Worm (Caenorhabditis elegans) whole organism, L4 larva: ENCODE results near the gene srg-32.

Experiments used
- F26F4.8 ChIP-seq: fragments of 200-800 bp; sonication (Bioruptor generic); conservative IDR thresholded peaks from 2 replicates; pipeline ENCODE4 v1.3.6; 2022; ENCODE audit warnings: missing genetic modification characterization, missing compliant biosample characterization
- T20F7.1 ChIP-seq: fragments of 200-800 bp; sonication (Bioruptor generic); optimal IDR thresholded peaks from 2 replicates; lab custom pipeline; 2018; ENCODE audit warnings: mild to moderate bottlenecking, missing genetic modification characterization, missing compliant biosample characterization
- T26A8.4 ChIP-seq: fragments of 200-800 bp; sonication (Bioruptor generic); IDR thresholded peaks from 2 replicates; pipeline ENCODE4 v1.3.6; 2022; ENCODE audit warnings: missing genetic modification characterization, missing compliant biosample characterization
- Y5F2A.4 ChIP-seq: fragments of 200-800 bp; sonication (Bioruptor generic); optimal IDR thresholded peaks from 2 replicates; lab custom pipeline; 2018; ENCODE audit warnings: mild to moderate bottlenecking, missing genetic modification characterization, missing compliant biosample characterization
- Y75B8A.6 ChIP-seq: fragments of 200-800 bp; sonication (Bioruptor generic); IDR thresholded peaks from 2 replicates; pipeline ENCODE4 v1.3.6; 2022; ENCODE audit warnings: missing genetic modification reagents, missing genetic modification characterization, missing compliant biosample characterization
- aly-2 ChIP-seq: sonication (generic microtip); optimal IDR thresholded peaks from 2 replicates; lab custom pipeline; 2018; ENCODE audit warnings: missing biosample characterization, missing genetic modification characterization
- ceh-28 ChIP-seq: fragments of 150-350 bp; optimal IDR thresholded peaks from 2 replicates; lab custom pipeline; 2014; ENCODE audit warnings: missing biosample characterization, missing genetic modification reagents, missing genetic modification characterization
- ceh-32 ChIP-seq: sonication (generic microtip); optimal IDR thresholded peaks from 2 replicates; lab custom pipeline; 2016; ENCODE audit warnings: mild to moderate bottlenecking, missing genetic modification characterization, missing compliant biosample characterization; ENCODE audit not compliant: poor library complexity
- ceh-44 ChIP-seq: fragments of 200-800 bp; sonication (Bioruptor generic); IDR thresholded peaks from 2 replicates; pipeline ENCODE4 v1.3.6; 2022; ENCODE audit warnings: missing genetic modification reagents, missing genetic modification characterization, missing compliant biosample characterization
- ceh-82 ChIP-seq: sonication (generic microtip); optimal IDR thresholded peaks from 2 replicates; lab custom pipeline; 2017; ENCODE audit warnings: missing biosample characterization, missing genetic modification characterization
- daf-16 ChIP-seq, 3 experiments: sonication (generic microtip); optimal IDR thresholded peaks; 2 replicates each; lab custom pipeline; 2016 to 2017; ENCODE audit warnings: missing genetic modification characterization in 3 of 3, missing genetic modification reagents in 3 of 3, mild to moderate bottlenecking in 2 of 3, missing compliant biosample characterization in 2 of 3, missing biosample characterization in 1 of 3, moderate library complexity in 1 of 3
- daf-8 ChIP-seq: fragments of 200-800 bp; sonication (Bioruptor generic); IDR thresholded peaks from 2 replicates; pipeline ENCODE4 v1.3.6; 2022; ENCODE audit warnings: missing genetic modification characterization, missing compliant biosample characterization
- duxl-1 ChIP-seq: sonication (generic microtip); optimal IDR thresholded peaks from 2 replicates; lab custom pipeline; 2016; ENCODE audit warnings: mild to moderate bottlenecking, missing genetic modification characterization, moderate library complexity, missing compliant biosample characterization; ENCODE audit not compliant: poor library complexity
- dve-1 ChIP-seq: sonication (generic microtip); optimal IDR thresholded peaks from 2 replicates; lab custom pipeline; 2017; ENCODE audit warnings: antibody characterized with exemption, mild to moderate bottlenecking, missing genetic modification characterization, missing compliant biosample characterization; ENCODE audit not compliant: insufficient read depth
- hlh-11 ChIP-seq: fragments of 200-800 bp; sonication (Bioruptor generic); optimal IDR thresholded peaks from 2 replicates; lab custom pipeline; 2018; ENCODE audit warnings: mild to moderate bottlenecking, missing genetic modification characterization, missing compliant biosample characterization
- jun-1 ChIP-seq: fragments of 150-350 bp; optimal IDR thresholded peaks from 2 replicates; lab custom pipeline; 2014; ENCODE audit warnings: missing biosample characterization, missing genetic modification reagents, missing genetic modification characterization
- lin-13 ChIP-seq: fragments of 150-350 bp; optimal IDR thresholded peaks from 2 replicates; lab custom pipeline; 2014; ENCODE audit warnings: missing biosample characterization, missing genetic modification reagents, missing genetic modification characterization
- lin-15B ChIP-seq: fragments of 150-350 bp; sonication (generic microtip); optimal IDR thresholded peaks from 3 replicates; lab custom pipeline; 2014; ENCODE audit warnings: missing biosample characterization, missing genetic modification characterization
- lin-29 ChIP-seq: fragments of 200-800 bp; sonication (Bioruptor generic); IDR thresholded peaks from 2 replicates; pipeline ENCODE4 v1.3.6; 2022; ENCODE audit warnings: missing genetic modification reagents, missing genetic modification characterization, missing compliant biosample characterization
- lin-39 ChIP-seq: fragments of 150-350 bp; optimal IDR thresholded peaks from 2 replicates; lab custom pipeline; 2014; ENCODE audit warnings: missing biosample characterization, missing genetic modification reagents, missing genetic modification characterization
- lsy-2 ChIP-seq, 2 experiments: fragments of 150-350 bp in 1 of 2; sonication (generic microtip) in 1 of 2; optimal IDR thresholded peaks; 2 replicates each; lab custom pipeline; 2014 to 2017; ENCODE audit warnings: missing biosample characterization in 2 of 2, missing genetic modification characterization in 2 of 2
- madf-9 ChIP-seq: fragments of 200-800 bp; sonication (Bioruptor generic); conservative IDR thresholded peaks from 2 replicates; pipeline ENCODE4 v1.3.6; 2022; ENCODE audit warnings: missing genetic modification reagents, missing genetic modification characterization, missing compliant biosample characterization
- mdl-1 ChIP-seq, 2 experiments: fragments of 150-350 bp in 1 of 2; sonication (generic microtip) in 1 of 2; optimal IDR thresholded peaks; 2 replicates each; lab custom pipeline; 2014 to 2017; ENCODE audit warnings: missing biosample characterization in 2 of 2, missing genetic modification characterization in 2 of 2
- mxl-3 ChIP-seq: fragments of 200-800 bp; sonication (Bioruptor generic); optimal IDR thresholded peaks from 2 replicates; lab custom pipeline; 2018; ENCODE audit warnings: mild to moderate bottlenecking, missing genetic modification characterization, missing compliant biosample characterization
- nhr-10 ChIP-seq: fragments of 150-350 bp; optimal IDR thresholded peaks from 2 replicates; lab custom pipeline; 2014; ENCODE audit warnings: missing biosample characterization, missing genetic modification characterization
- nhr-102 ChIP-seq: sonication (generic microtip); optimal IDR thresholded peaks from 2 replicates; lab custom pipeline; 2016; ENCODE audit warnings: mild to moderate bottlenecking, missing genetic modification characterization, moderate library complexity, missing compliant biosample characterization
- nhr-111 ChIP-seq: fragments of 200-800 bp; sonication (Bioruptor generic); optimal IDR thresholded peaks from 2 replicates; lab custom pipeline; 2018; ENCODE audit warnings: mild to moderate bottlenecking, missing genetic modification characterization, missing compliant biosample characterization
- nhr-237 ChIP-seq: sonication (generic microtip); optimal IDR thresholded peaks from 2 replicates; lab custom pipeline; 2017; ENCODE audit warnings: missing biosample characterization, missing genetic modification characterization
- nhr-28 ChIP-seq: fragments of 150-350 bp; optimal IDR thresholded peaks from 2 replicates; lab custom pipeline; 2014; ENCODE audit warnings: missing biosample characterization, missing genetic modification characterization
- nhr-41 ChIP-seq: fragments of 200-800 bp; sonication (Bioruptor generic); IDR thresholded peaks from 2 replicates; pipeline ENCODE4 v1.3.6; 2022; ENCODE audit warnings: missing genetic modification reagents, missing genetic modification characterization, missing compliant biosample characterization
- nhr-48 ChIP-seq: sonication (generic microtip); optimal IDR thresholded peaks from 2 replicates; lab custom pipeline; 2016; ENCODE audit warnings: mild to moderate bottlenecking, missing genetic modification characterization, missing compliant biosample characterization
- nhr-76 ChIP-seq: fragments of 150-350 bp; optimal IDR thresholded peaks from 2 replicates; lab custom pipeline; 2014; ENCODE audit warnings: missing biosample characterization, missing genetic modification characterization
- nhr-77 ChIP-seq: fragments of 150-350 bp; optimal IDR thresholded peaks from 2 replicates; lab custom pipeline; 2014; ENCODE audit warnings: missing biosample characterization, missing genetic modification characterization
- php-3 ChIP-seq: fragments of 200-800 bp; sonication (Bioruptor generic); IDR thresholded peaks from 2 replicates; pipeline ENCODE4 v1.3.6; 2022; ENCODE audit warnings: missing genetic modification reagents, missing genetic modification characterization, missing compliant biosample characterization
- pqm-1 ChIP-seq: sonication (generic microtip); optimal IDR thresholded peaks from 2 replicates; lab custom pipeline; 2017; ENCODE audit warnings: missing biosample characterization, missing genetic modification characterization
- rbr-2 ChIP-seq: sonication (generic microtip); optimal IDR thresholded peaks from 2 replicates; lab custom pipeline; 2016; ENCODE audit warnings: missing genotype, missing genetic modification characterization, missing compliant biosample characterization
- sdz-12 ChIP-seq: fragments of 200-800 bp; sonication (Bioruptor generic); optimal IDR thresholded peaks from 2 replicates; lab custom pipeline; 2018; ENCODE audit warnings: mild to moderate bottlenecking, missing genetic modification characterization, missing compliant biosample characterization
- skn-1 ChIP-seq: fragments of 150-350 bp; optimal IDR thresholded peaks from 2 replicates; lab custom pipeline; 2014; ENCODE audit warnings: missing biosample characterization, missing genetic modification characterization
- snpc-1.2 ChIP-seq: fragments of 200-800 bp; sonication (Bioruptor generic); IDR thresholded peaks from 2 replicates; pipeline ENCODE4 v1.3.6; 2022; ENCODE audit warnings: missing genetic modification reagents, missing genetic modification characterization, missing compliant biosample characterization
- snpc-4 ChIP-seq: fragments of 150-350 bp; optimal IDR thresholded peaks from 2 replicates; lab custom pipeline; 2014; ENCODE audit warnings: missing biosample characterization, missing genetic modification characterization
- spr-1 ChIP-seq: sonication (generic microtip); optimal IDR thresholded peaks from 2 replicates; lab custom pipeline; 2016; ENCODE audit warnings: mild to moderate bottlenecking, missing genetic modification characterization, missing compliant biosample characterization
- tag-97 ChIP-seq: fragments of 200-800 bp; sonication (Bioruptor generic); IDR thresholded peaks from 2 replicates; pipeline ENCODE4 v1.3.6; 2022; ENCODE audit warnings: missing genetic modification characterization, missing compliant biosample characterization
- unc-130 ChIP-seq: sonication (generic microtip); optimal IDR thresholded peaks from 2 replicates; lab custom pipeline; 2016; ENCODE audit warnings: missing genetic modification reagents, missing genetic modification characterization, missing compliant biosample characterization
- unc-62 ChIP-seq, 3 experiments: fragments of 150-350 bp in 1 of 3; sonication (generic microtip); optimal IDR thresholded peaks in 2 of 3; peaks in 1 of 3; 1 replicate in 1 of 3; 2 replicates in 2 of 3; lab custom pipeline; 2014 to 2017; ENCODE audit warnings: missing biosample characterization in 3 of 3, missing genetic modification characterization in 3 of 3, missing genetic modification reagents in 3 of 3, missing genotype in 1 of 3
- zfp-2 ChIP-seq: sonication (generic microtip); optimal IDR thresholded peaks from 2 replicates; lab custom pipeline; 2016; ENCODE audit warnings: mild to moderate bottlenecking, missing genetic modification characterization, missing compliant biosample characterization
- zfp-3 ChIP-seq: fragments of 200-800 bp; sonication (Bioruptor generic); conservative IDR thresholded peaks from 2 replicates; pipeline ENCODE4 v1.3.6; 2022; ENCODE audit warnings: missing genetic modification reagents, missing genetic modification characterization, missing compliant biosample characterization
- ztf-11 ChIP-seq: fragments of 150-350 bp; optimal IDR thresholded peaks from 2 replicates; lab custom pipeline; 2014; ENCODE audit warnings: missing biosample characterization, missing genetic modification characterization
- ztf-7 ChIP-seq: fragments of 150-350 bp; optimal IDR thresholded peaks from 2 replicates; lab custom pipeline; 2014; ENCODE audit warnings: missing biosample characterization, missing genetic modification characterization

Gene srg-32

DNA sequence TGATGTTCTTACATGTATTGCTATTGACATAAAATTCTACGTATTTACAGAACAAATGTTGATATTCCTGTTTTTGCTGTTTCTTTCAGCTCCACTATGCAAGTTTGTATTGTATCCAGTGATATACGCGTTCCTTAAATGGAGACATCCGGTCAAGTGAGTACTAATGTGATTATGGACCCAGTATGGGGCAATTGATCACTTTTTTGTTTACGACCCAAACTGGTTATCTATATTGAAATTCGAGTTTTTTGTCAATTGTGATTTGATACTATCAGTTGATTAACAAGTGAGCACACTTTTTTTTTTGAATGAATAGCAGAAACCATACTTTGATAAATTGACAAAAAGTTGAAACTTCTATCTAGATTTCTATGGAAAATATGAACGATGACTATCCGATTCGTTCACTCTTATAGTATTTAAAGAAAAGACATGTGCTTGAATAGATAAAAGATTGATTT, 6.7 kb downstream of the srg-32 start, which contains the start of gene T21C9.6:
T21C9.6 (plus strand) TSS at position 51 of the 464 bp plus-strand sequence.
- TF ChIP-seq nhr-77 (tag; lab: Kevin White, UChicago) (peak; percentile 21), daf-16 (GFP tag; optimal IDR thresholded peaks at IDR 0.05; lab: Kevin White, UChicago) (no peak), daf-16 (tag; optimal IDR thresholded peaks at IDR 0.05; lab: Kevin White, UChicago) (peak; percentile 47), nhr-10 (tag; lab: Kevin White, UChicago) (no peak), lin-13 (GFP tag; lab: Kevin White, UChicago) (no peak), hlh-11 (tag; lab: Kevin White, UChicago) (peak; percentile 16), nhr-28 (tag; lab: Kevin White, UChicago) (peak; percentile 61), F26F4.8 (GFP tag; lab: Robert Waterston, UW) (no peak), lin-39 (tag; lab: Kevin White, UChicago) (no peak), snpc-4 (tag; lab: Kevin White, UChicago) (no peak), dve-1 (tag; lab: Kevin White, UChicago) (peak; percentile 11), nhr-237 (no peak), tag-97 (GFP tag; lab: Robert Waterston, UW) (no peak), T20F7.1 (GFP tag; lab: Kevin White, UChicago) (no peak), spr-1 (tag; lab: Kevin White, UChicago) (no peak), lin-15B (tag; lab: Kevin White, UChicago) (no peak), unc-62 (GFP tag; optimal IDR thresholded peaks at IDR 0.05 in 1 of 2; lab: Kevin White, UChicago) (peak in 1 of 2 experiments; percentile 9), unc-62 (tag; optimal IDR thresholded peaks at IDR 0.05; lab: Kevin White, UChicago) (no peak), duxl-1 (tag; lab: Kevin White, UChicago) (no peak), ceh-82 (no peak), php-3 (GFP tag; lab: Robert Waterston, UW) (0 out of 2 replicates have a peak, but pooled peaks have one; percentile 27), ceh-44 (GFP tag; lab: Robert Waterston, UW) (no peak), zfp-3 (GFP tag; lab: Robert Waterston, UW) (no peak), unc-130 (GFP tag; lab: Kevin White, UChicago) (no peak), madf-9 (no peak), rbr-2 (tag; lab: Kevin White, UChicago) (no peak), lin-29 (GFP tag; lab: Robert Waterston, UW) (no peak), snpc-1.2 (GFP tag; lab: Robert Waterston, UW) (no peak), jun-1 (tag; lab: Kevin White, UChicago) (no peak), pqm-1 (tag; lab: Kevin White, UChicago) (peak; percentile 75), nhr-48 (tag; lab: Kevin White, UChicago) (no peak), sdz-12 (GFP tag; lab: Kevin White, UChicago) (no peak)

DNA sequence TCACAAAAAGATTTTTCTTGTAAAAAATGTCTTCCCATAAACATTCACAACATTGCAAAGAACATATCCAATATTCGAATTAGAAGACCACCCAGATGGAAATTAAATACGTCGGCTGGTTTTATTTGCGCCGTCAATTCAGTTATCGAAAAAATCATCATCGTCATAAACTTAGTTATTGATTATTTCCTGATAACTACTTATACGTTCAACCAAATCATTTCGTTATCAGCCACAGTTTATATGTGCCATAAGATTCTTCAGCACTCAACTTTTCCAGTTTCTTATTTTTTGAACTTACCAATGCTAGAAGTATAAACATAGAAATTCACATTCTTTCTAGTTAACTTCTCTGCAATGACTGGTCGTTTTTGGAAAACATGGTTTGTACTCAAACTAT, 8.0 kb downstream of the srg-32 start:
- no peak for TF ChIP-seq lin-15B (tag; lab: Kevin White, UChicago)
- no peak for TF ChIP-seq Y75B8A.6 (GFP tag; lab: Robert Waterston, UW)
- no peak for TF ChIP-seq ceh-82
- no peak for TF ChIP-seq skn-1 (tag; lab: Kevin White, UChicago)
- TF ChIP-seq nhr-237, result no peak
- TF ChIP-seq dve-1 (tag; lab: Kevin White, UChicago), result peak; percentile 27
- no peak for TF ChIP-seq lin-13 (GFP tag; lab: Kevin White, UChicago)
- no peak for TF ChIP-seq T26A8.4 (GFP tag; lab: Robert Waterston, UW)
- no peak for TF ChIP-seq ztf-7
- no peak for TF ChIP-seq ceh-28 (tag; lab: Kevin White, UChicago)
- TF ChIP-seq php-3 (GFP tag; lab: Robert Waterston, UW), result peak; percentile 88
- no peak for TF ChIP-seq mxl-3 (GFP tag; lab: Kevin White, UChicago)
- TF ChIP-seq lin-39 (tag; lab: Kevin White, UChicago), result no peak
- no peak for TF ChIP-seq aly-2 (tag; lab: Kevin White, UChicago)
- no peak for TF ChIP-seq daf-8
- no peak for TF ChIP-seq nhr-76
- TF ChIP-seq zfp-2, result no peak
- TF ChIP-seq snpc-4 (tag; lab: Kevin White, UChicago), result no peak
- no peak for TF ChIP-seq nhr-41 (GFP tag; lab: Robert Waterston, UW)
- no peak for TF ChIP-seq ceh-32
- no peak for TF ChIP-seq lsy-2 (tag; optimal IDR thresholded peaks at IDR 0.05; lab: Kevin White, UChicago)
- no peak for TF ChIP-seq mdl-1 (tag; optimal IDR thresholded peaks at IDR 0.05; lab: Kevin White, UChicago)
- TF ChIP-seq Y5F2A.4 (GFP tag; lab: Kevin White, UChicago), result no peak
- peak; percentile 72 for TF ChIP-seq nhr-28 (tag; lab: Kevin White, UChicago)
- no peak for TF ChIP-seq nhr-111 (GFP tag; lab: Kevin White, UChicago)
- TF ChIP-seq nhr-77 (tag; lab: Kevin White, UChicago), result peak; percentile 29
- TF ChIP-seq nhr-102 (tag; lab: Kevin White, UChicago), result no peak
- no peak for TF ChIP-seq ztf-11
